Fruit fly (Drosophila melanogaster) whole organism, embryonic: ENCODE data around the gene Hsp110.
A peak's percentile ranks its signal among the peaks of the same experiment; 100 is the strongest.

ENCODE experiments used
- CG10543 ChIP-seq: fragments of 200-800 bp; sonication (Bioruptor generic); optimal IDR thresholded peaks from 3 replicates; lab custom pipeline; 2017; ENCODE audit warnings: missing biosample characterization, mild to moderate bottlenecking, missing genetic modification characterization, moderate library complexity
- CG10959 ChIP-seq: fragments of 200-800 bp; sonication (Bioruptor generic); IDR thresholded peaks from 2 replicates; pipeline ENCODE4 v1.3.6; 2022; ENCODE audit warnings: missing biosample characterization, missing genetic modification characterization
- CG12236 ChIP-seq: fragments of 200-800 bp; sonication (Bioruptor generic); optimal IDR thresholded peaks from 2 replicates; lab custom pipeline; 2016; ENCODE audit warnings: missing biosample characterization, missing genetic modification characterization
- CG13296 ChIP-seq: fragments of 200-800 bp; sonication (Bioruptor generic); optimal IDR thresholded peaks from 3 replicates; lab custom pipeline; 2018; ENCODE audit warnings: missing biosample characterization, mild to moderate bottlenecking, missing genetic modification characterization
- CG14014 ChIP-seq: fragments of 200-800 bp; sonication (Bioruptor generic); IDR thresholded peaks from 2 replicates; pipeline ENCODE4 v1.3.6; 2022; ENCODE audit warnings: missing biosample characterization, missing genetic modification characterization
- CG16813 ChIP-seq: fragments of 200-800 bp; sonication (Bioruptor generic); IDR thresholded peaks from 3 replicates; pipeline ENCODE4 v1.3.6; 2022; ENCODE audit warnings: missing biosample characterization, missing genetic modification characterization; ENCODE audit not compliant: partially characterized antibody
- CG16815 ChIP-seq: fragments of 200-800 bp; sonication (Bioruptor generic); optimal IDR thresholded peaks from 3 replicates; lab custom pipeline; 2017; ENCODE audit warnings: missing biosample characterization, mild to moderate bottlenecking, missing genetic modification characterization
- CG17361 ChIP-seq: fragments of 200-800 bp; sonication (Bioruptor generic); IDR thresholded peaks from 3 replicates; pipeline ENCODE4 v1.3.6; 2022; ENCODE audit warnings: missing biosample characterization, missing genetic modification characterization
- CG17802 ChIP-seq: fragments of 200-800 bp; sonication (Bioruptor generic); optimal IDR thresholded peaks from 2 replicates; lab custom pipeline; 2018; ENCODE audit warnings: missing biosample characterization, mild to moderate bottlenecking, missing genetic modification characterization, moderate library complexity
- CG2875 ChIP-seq: fragments of 200-800 bp; sonication (Bioruptor generic); optimal IDR thresholded peaks from 2 replicates; lab custom pipeline; 2017; ENCODE audit warnings: missing biosample characterization, mild to moderate bottlenecking, missing genetic modification characterization, missing genetic modification reagents
- CG3407 ChIP-seq: fragments of 200-800 bp; sonication (Bioruptor generic); optimal IDR thresholded peaks from 2 replicates; lab custom pipeline; 2018; ENCODE audit warnings: missing biosample characterization, mild to moderate bottlenecking, missing genetic modification characterization
- CG4282 ChIP-seq: fragments of 200-800 bp; sonication (Bioruptor generic); optimal IDR thresholded peaks from 2 replicates; lab custom pipeline; 2016; ENCODE audit warnings: missing biosample characterization, missing genetic modification characterization
- CG8281 ChIP-seq: fragments of 200-800 bp; sonication (Bioruptor generic); optimal IDR thresholded peaks from 2 replicates; lab custom pipeline; 2018; ENCODE audit warnings: missing biosample characterization, mild to moderate bottlenecking, missing genetic modification characterization, moderate library complexity
- D19A ChIP-seq: fragments of 200-800 bp; optimal IDR thresholded peaks from 3 replicates; lab custom pipeline; 2019; ENCODE audit warnings: missing biosample characterization, mild to moderate bottlenecking, missing genetic modification characterization, moderate library complexity
- Dll ChIP-seq: fragments of 200-800 bp; sonication (Bioruptor generic); IDR thresholded peaks from 4 replicates; pipeline ENCODE4 v1.3.6; 2022; ENCODE audit warnings: missing biosample characterization, missing genetic modification characterization; ENCODE audit not compliant: partially characterized antibody
- Fer3 ChIP-seq: fragments of 200-800 bp; sonication (Bioruptor generic); optimal IDR thresholded peaks from 2 replicates; lab custom pipeline; 2018; ENCODE audit warnings: missing biosample characterization, mild to moderate bottlenecking, missing genetic modification characterization, moderate library complexity
- HHEX ChIP-seq: fragments of 200-800 bp; sonication (Bioruptor generic); optimal IDR thresholded peaks from 3 replicates; lab custom pipeline; 2017; ENCODE audit warnings: missing biosample characterization, mild to moderate bottlenecking, missing genetic modification characterization, missing genetic modification reagents
- HLH3B ChIP-seq: fragments of 200-800 bp; sonication (Bioruptor generic); IDR thresholded peaks from 2 replicates; pipeline ENCODE4 v1.3.6; 2022; ENCODE audit warnings: missing biosample characterization, missing genetic modification characterization
- Hmx ChIP-seq: fragments of 200-800 bp; sonication (Bioruptor generic); optimal IDR thresholded peaks from 2 replicates; lab custom pipeline; 2016; ENCODE audit warnings: missing biosample characterization, missing genetic modification characterization
- Jarid2 ChIP-seq: fragments of 200-800 bp; sonication (Bioruptor generic); optimal IDR thresholded peaks from 3 replicates; lab custom pipeline; 2017; ENCODE audit warnings: mild to moderate bottlenecking, missing biosample characterization, missing genetic modification reagents, missing genetic modification characterization
- NK7.1 ChIP-seq: fragments of 200-800 bp; sonication (Bioruptor generic); optimal IDR thresholded peaks from 3 replicates; lab custom pipeline; 2016; ENCODE audit warnings: missing biosample characterization, missing genetic modification characterization
- Neu2 ChIP-seq: fragments of 200-800 bp; sonication (Bioruptor generic); optimal IDR thresholded peaks from 3 replicates; lab custom pipeline; 2016; ENCODE audit warnings: missing biosample characterization, missing genetic modification characterization, borderline replicate concordance
- Nf-YC ChIP-seq: fragments of 200-800 bp; optimal IDR thresholded peaks from 3 replicates; lab custom pipeline; 2019; ENCODE audit warnings: missing biosample characterization, mild to moderate bottlenecking, missing genetic modification characterization, moderate library complexity
- Poxn ChIP-seq: fragments of 200-800 bp; sonication (Bioruptor generic); IDR thresholded peaks from 2 replicates; pipeline ENCODE4 v1.3.6; 2022; ENCODE audit warnings: missing biosample characterization, missing genetic modification characterization
- Rx ChIP-seq: fragments of 200-800 bp; sonication (Bioruptor generic); IDR thresholded peaks from 2 replicates; pipeline ENCODE4 v1.3.6; 2022; ENCODE audit warnings: missing biosample characterization, missing genetic modification characterization
- Taf1 ChIP-seq: fragments of 200-800 bp; sonication (Bioruptor generic); IDR thresholded peaks from 2 replicates; pipeline ENCODE4 v1.3.6; 2022; ENCODE audit warnings: missing biosample characterization, missing genetic modification characterization
- bowl ChIP-seq: fragments of 200-800 bp; sonication (Bioruptor generic); IDR thresholded peaks from 2 replicates; pipeline ENCODE4 v1.3.6; 2022; ENCODE audit warnings: missing biosample characterization, missing genetic modification characterization
- br ChIP-seq: fragments of >200 bp; optimal IDR thresholded peaks from 2 replicates; lab custom pipeline; 2017
- cad ChIP-seq: fragments of >200 bp; optimal IDR thresholded peaks from 2 replicates; lab custom pipeline; 2017; ENCODE audit warnings: missing biosample characterization, missing genetic modification characterization
- cas ChIP-seq: fragments of 200-800 bp; sonication (Bioruptor generic); IDR thresholded peaks from 2 replicates; pipeline ENCODE4 v1.3.6; 2022; ENCODE audit warnings: missing biosample characterization, missing genetic modification characterization
- caup ChIP-seq: fragments of 200-800 bp; sonication (Bioruptor generic); optimal IDR thresholded peaks from 3 replicates; lab custom pipeline; 2017; ENCODE audit warnings: missing biosample characterization, mild to moderate bottlenecking, missing genetic modification characterization, moderate library complexity; ENCODE audit not compliant: severe bottlenecking
- chinmo ChIP-seq: fragments of 200-800 bp; sonication (Bioruptor generic); IDR thresholded peaks from 4 replicates; pipeline ENCODE4 v1.3.6; 2022; ENCODE audit warnings: missing biosample characterization, missing genetic modification characterization; ENCODE audit not compliant: partially characterized antibody
- crol ChIP-seq: fragments of 200-800 bp; sonication (Bioruptor generic); IDR thresholded peaks from 2 replicates; pipeline ENCODE4 v1.3.6; 2022; ENCODE audit warnings: missing biosample characterization, missing genetic modification characterization
- cwo ChIP-seq: fragments of 200-800 bp; sonication (Bioruptor generic); optimal IDR thresholded peaks from 3 replicates; lab custom pipeline; 2017; ENCODE audit warnings: missing biosample characterization, missing genetic modification characterization, mild to moderate bottlenecking, moderate library complexity, missing genetic modification reagents
- dpn ChIP-seq, 2 experiments: fragments of 200-800 bp; sonication (Bioruptor generic); optimal IDR thresholded peaks; 3 replicates each; lab custom pipeline; 2016; ENCODE audit warnings: missing biosample characterization in 2 of 2, missing genetic modification characterization in 2 of 2
- esg ChIP-seq: fragments of 200-800 bp; sonication (Bioruptor generic); conservative IDR thresholded peaks from 2 replicates; pipeline ENCODE4 v1.3.6; 2022; ENCODE audit warnings: missing biosample characterization, missing genetic modification characterization
- exex ChIP-seq: fragments of 200-800 bp; sonication (Bioruptor generic); optimal IDR thresholded peaks from 4 replicates; lab custom pipeline; 2018; ENCODE audit warnings: missing biosample characterization, mild to moderate bottlenecking, missing genetic modification characterization, moderate library complexity
- gcm ChIP-seq: fragments of 200-800 bp; sonication (Bioruptor generic); optimal IDR thresholded peaks from 2 replicates; lab custom pipeline; 2019; ENCODE audit warnings: missing biosample characterization, mild to moderate bottlenecking, missing genetic modification characterization, moderate library complexity
- hth ChIP-seq: fragments of >200 bp; optimal IDR thresholded peaks from 2 replicates; lab custom pipeline; 2017; ENCODE audit warnings: inconsistent platforms
- lilli ChIP-seq: fragments of 200-800 bp; sonication (Bioruptor generic); optimal IDR thresholded peaks from 3 replicates; lab custom pipeline; 2016; ENCODE audit warnings: missing biosample characterization, missing genetic modification characterization
- lov ChIP-seq, 2 experiments: fragments of 200-800 bp in 1 of 2; fragments of >200 bp in 1 of 2; sonication (Bioruptor generic) in 1 of 2; IDR thresholded peaks in 1 of 2; optimal IDR thresholded peaks in 1 of 2; 2 replicates in 1 of 2; 3 replicates in 1 of 2; pipeline versions ENCODE4 v1.3.6 to Lab custom; 2017 to 2022; ENCODE audit warnings: missing biosample characterization in 1 of 2, missing genetic modification characterization in 1 of 2
- onecut ChIP-seq: fragments of 200-800 bp; sonication (Bioruptor generic); IDR thresholded peaks from 2 replicates; pipeline ENCODE4 v1.3.6; 2022; ENCODE audit warnings: missing biosample characterization, missing genetic modification characterization
- phol ChIP-seq: fragments of 200-800 bp; sonication (Bioruptor generic); optimal IDR thresholded peaks from 3 replicates; lab custom pipeline; 2018; ENCODE audit warnings: missing biosample characterization, mild to moderate bottlenecking, missing genetic modification characterization, moderate library complexity
- repo ChIP-seq: fragments of 200-800 bp; sonication (Bioruptor generic); optimal IDR thresholded peaks from 2 replicates; lab custom pipeline; 2016; ENCODE audit warnings: missing biosample characterization, missing genetic modification characterization
- rib ChIP-seq: fragments of 200-800 bp; sonication (Bioruptor generic); IDR thresholded peaks from 2 replicates; pipeline ENCODE4 v1.3.6; 2022; ENCODE audit warnings: missing biosample characterization, missing genetic modification characterization
- row ChIP-seq: fragments of 200-800 bp; sonication (Bioruptor generic); IDR thresholded peaks from 3 replicates; pipeline ENCODE4 v1.3.6; 2022; ENCODE audit warnings: missing biosample characterization, missing genetic modification characterization
- run ChIP-seq: fragments of 200-800 bp; sonication (Bioruptor generic); optimal IDR thresholded peaks from 3 replicates; lab custom pipeline; 2018; ENCODE audit warnings: missing biosample characterization, mild to moderate bottlenecking, missing genetic modification characterization
- sna ChIP-seq: fragments of 200-800 bp; sonication (Bioruptor generic); IDR thresholded peaks from 2 replicates; pipeline ENCODE4 v1.3.6; 2022; ENCODE audit warnings: missing biosample characterization, missing genetic modification characterization; ENCODE audit not compliant: partially characterized antibody
- ssp ChIP-seq: fragments of 200-800 bp; sonication (Bioruptor generic); IDR thresholded peaks from 2 replicates; pipeline ENCODE4 v1.3.6; 2022; ENCODE audit warnings: missing biosample characterization, missing genetic modification characterization
- vfl ChIP-seq: fragments of 200-800 bp; sonication (Bioruptor generic); optimal IDR thresholded peaks from 2 replicates; lab custom pipeline; 2016; ENCODE audit warnings: missing biosample characterization, missing genetic modification characterization

The Hsp110 gene

dm6 chr3L:14053073-14053643 lies 16.3 kb downstream of the Hsp110 start, which contains the start of the genes CG13484 and Frl (continued):
- TF ChIP-seq dpn (GFP tag; optimal IDR thresholded peaks at IDR 0.05; lab: Kevin White, UChicago) (peak in 1 of 2 experiments; percentile 39), Taf1 (GFP tag; lab: Robert Waterston, UW) (no peak), gcm (GFP tag; lab: Kevin White, UChicago) (peak; percentile 39), Hmx (GFP tag; lab: Kevin White, UChicago) (no peak), cwo (GFP tag; lab: Kevin White, UChicago) (no peak), ssp (GFP tag; lab: Robert Waterston, UW) (peak; percentile 29; the same call in 1 of the 2 replicates), Jarid2 (GFP tag; lab: Kevin White, UChicago) (peak; percentile 91), HHEX (no peak), CG10543 (GFP tag; lab: Kevin White, UChicago) (peak; percentile 59), lov (optimal IDR thresholded peaks at IDR 0.05; lab: Kevin White, UChicago) (no peak), lov (GFP tag; IDR thresholded peaks at IDR 0.05; lab: Robert Waterston, UW) (no peak), repo (GFP tag; lab: Kevin White, UChicago) (peak; percentile 41), caup (GFP tag; lab: Kevin White, UChicago) (peak; percentile 14), run (tag; lab: Kevin White, UChicago) (peak; percentile 1), row (GFP tag; lab: Robert Waterston, UW) (peak; percentile 51; the same call in 2 of the 3 replicates), bowl (GFP tag; lab: Robert Waterston, UW) (peak; percentile 32; the same call in 1 of the 2 replicates), Neu2 (GFP tag; lab: Kevin White, UChicago) (no peak), CG13296 (GFP tag; lab: Kevin White, UChicago) (no peak), onecut (GFP tag; lab: Robert Waterston, UW) (no peak), Dll (peak; percentile 49; the same call in 1 of the 4 replicates), CG12236 (GFP tag; lab: Kevin White, UChicago) (no peak), br (lab: Kevin White, UChicago) (no peak), exex (tag; lab: Kevin White, UChicago) (peak; percentile 55), CG17802 (no peak), cas (GFP tag; lab: Robert Waterston, UW) (no peak), CG16815 (GFP tag; lab: Kevin White, UChicago) (no peak), NK7.1 (no peak), CG10959 (GFP tag; lab: Robert Waterston, UW) (no peak), cad (GFP tag; lab: Kevin White, UChicago) (no peak), chinmo (GFP tag; lab: Robert Waterston, UW) (peak; percentile 83), rib (GFP tag; lab: Robert Waterston, UW) (no peak), CG4282 (GFP tag; lab: Kevin White, UChicago) (peak; percentile 61), D19A (tag; lab: Kevin White, UChicago) (peak; percentile 2), CG16813 (peak; percentile 46; the same call in 1 of the 3 replicates), vfl (GFP tag; lab: Kevin White, UChicago) (no peak), phol (tag; lab: Kevin White, UChicago) (peak; percentile 57), sna (GFP tag; lab: Robert Waterston, UW) (no peak), Nf-YC (tag; lab: Kevin White, UChicago) (peak; percentile 70), HLH3B (GFP tag; lab: Robert Waterston, UW) (no peak), esg (GFP tag; lab: Robert Waterston, UW) (no peak), CG8281 (tag; lab: Kevin White, UChicago) (no peak), hth (lab: Kevin White, UChicago) (no peak), crol (GFP tag; lab: Robert Waterston, UW) (peak; percentile 33; the same call in 1 of the 2 replicates), Poxn (GFP tag; lab: Robert Waterston, UW) (no peak), CG3407 (GFP tag; lab: Kevin White, UChicago) (no peak), CG14014 (GFP tag; lab: Robert Waterston, UW) (0 out of 2 replicates have a peak, but pooled peaks have one; percentile 12), lilli (no peak), CG17361 (GFP tag; lab: Robert Waterston, UW) (0 out of 3 replicates have a peak, but pooled peaks have one; percentile 34), Fer3 (tag; lab: Kevin White, UChicago) (no peak), Rx (GFP tag; lab: Robert Waterston, UW) (no peak), CG2875 (GFP tag; lab: Kevin White, UChicago) (no peak)
